Worm (Caenorhabditis elegans) whole organism, midembryonic: ENCODE data around the gene otpl-8.

ENCODE experiments used
- tab-1 ChIP-seq: fragments of 200-800 bp; sonication (Bioruptor generic); IDR thresholded peaks from 2 replicates; pipeline ENCODE4 v1.3.6; 2022; ENCODE audit warnings: missing genetic modification characterization, missing compliant biosample characterization
- ztf-23 ChIP-seq: fragments of 200-800 bp; sonication (Bioruptor generic); IDR thresholded peaks from 2 replicates; pipeline ENCODE4 v1.3.6; 2022; ENCODE audit warnings: missing genetic modification reagents, missing genetic modification characterization, missing compliant biosample characterization
- ztf-29 ChIP-seq: fragments of 200-800 bp; sonication (Bioruptor generic); IDR thresholded peaks from 2 replicates; pipeline ENCODE4 v1.3.6; 2022; ENCODE audit warnings: missing genetic modification reagents, missing genetic modification characterization, missing compliant biosample characterization

ce11 chrX:12260381-12260931 is 10.3 kb downstream of the otpl-8 start, which contains the start of gene E01G6.1:
- TF ChIP-seq ztf-23 (GFP tag; lab: Robert Waterston, UW): no peak
- TF ChIP-seq ztf-29: peak; percentile 8; the same call in 1 of the 2 replicates
- no peak for TF ChIP-seq tab-1 (GFP tag; lab: Robert Waterston, UW)
